Fruit fly (Drosophila melanogaster) whole organism, embryonic: ENCODE results near the gene PIG-L.
A peak's percentile ranks its signal among the peaks of the same experiment; 100 is the strongest.

Source experiments
- Abd-B ChIP-seq: fragments of 200-800 bp; sonication (Bioruptor generic); optimal IDR thresholded peaks from 2 replicates; lab custom pipeline; 2018; ENCODE audit warnings: missing biosample characterization, mild to moderate bottlenecking, missing genetic modification characterization, moderate library complexity
- CG10147 ChIP-seq: fragments of 200-800 bp; sonication (Bioruptor generic); optimal IDR thresholded peaks from 2 replicates; lab custom pipeline; 2019; ENCODE audit warnings: missing biosample characterization, mild to moderate bottlenecking, missing genetic modification characterization, moderate library complexity
- CG10267 ChIP-seq: fragments of 200-800 bp; sonication (Bioruptor generic); optimal IDR thresholded peaks from 2 replicates; lab custom pipeline; 2018; ENCODE audit warnings: missing biosample characterization, mild to moderate bottlenecking, missing genetic modification characterization, moderate library complexity
- CG10321 ChIP-seq: fragments of 200-800 bp; sonication (Bioruptor generic); IDR thresholded peaks from 2 replicates; pipeline ENCODE4 v1.3.6; 2022; ENCODE audit warnings: missing biosample characterization, missing genetic modification characterization
- CG11504 ChIP-seq: fragments of 200-800 bp; sonication (Bioruptor generic); optimal IDR thresholded peaks from 3 replicates; lab custom pipeline; 2019; ENCODE audit warnings: missing biosample characterization, mild to moderate bottlenecking, missing genetic modification characterization, moderate library complexity
- CG12104 ChIP-seq: fragments of 200-800 bp; sonication (Bioruptor generic); optimal IDR thresholded peaks from 3 replicates; lab custom pipeline; 2016; ENCODE audit warnings: missing biosample characterization, missing genetic modification characterization
- CG12219 ChIP-seq: fragments of 200-800 bp; sonication (Bioruptor generic); optimal IDR thresholded peaks from 3 replicates; lab custom pipeline; 2018; ENCODE audit warnings: missing biosample characterization, mild to moderate bottlenecking, missing genetic modification characterization
- CG12659 ChIP-seq: fragments of 200-800 bp; sonication (Bioruptor generic); optimal IDR thresholded peaks from 3 replicates; lab custom pipeline; 2017; ENCODE audit warnings: mild to moderate bottlenecking, missing biosample characterization, missing genetic modification reagents, missing genetic modification characterization
- CG12942 ChIP-seq: fragments of 200-800 bp; sonication (Bioruptor generic); optimal IDR thresholded peaks from 3 replicates; lab custom pipeline; 2016; ENCODE audit warnings: missing biosample characterization, missing genetic modification characterization
- CG14710 ChIP-seq: fragments of 200-800 bp; sonication (Bioruptor generic); optimal IDR thresholded peaks from 3 replicates; lab custom pipeline; 2019; ENCODE audit warnings: missing biosample characterization, mild to moderate bottlenecking, missing genetic modification characterization, moderate library complexity
- CG15269 ChIP-seq: fragments of 200-800 bp; sonication (Bioruptor generic); optimal IDR thresholded peaks from 2 replicates; lab custom pipeline; 2018; ENCODE audit warnings: missing biosample characterization, mild to moderate bottlenecking, missing genetic modification characterization, moderate library complexity
- CG15696 ChIP-seq: fragments of 200-800 bp; sonication (Bioruptor generic); optimal IDR thresholded peaks from 2 replicates; lab custom pipeline; 2019; ENCODE audit warnings: missing biosample characterization, mild to moderate bottlenecking, missing genetic modification characterization, moderate library complexity
- CG16813 ChIP-seq: fragments of 200-800 bp; sonication (Bioruptor generic); IDR thresholded peaks from 3 replicates; pipeline ENCODE4 v1.3.6; 2022; ENCODE audit warnings: missing biosample characterization, missing genetic modification characterization; ENCODE audit not compliant: partially characterized antibody
- CG18764 ChIP-seq: fragments of 200-800 bp; sonication (Bioruptor generic); optimal IDR thresholded peaks from 3 replicates; lab custom pipeline; 2016; ENCODE audit warnings: missing biosample characterization, missing genetic modification characterization
- CG2120 ChIP-seq: fragments of 200-800 bp; sonication (Bioruptor generic); optimal IDR thresholded peaks from 3 replicates; lab custom pipeline; 2016; ENCODE audit warnings: missing biosample characterization, missing genetic modification characterization
- CG30403 ChIP-seq: fragments of 200-800 bp; sonication (Bioruptor generic); optimal IDR thresholded peaks from 3 replicates; lab custom pipeline; 2016; ENCODE audit warnings: missing biosample characterization, missing genetic modification characterization
- CG33213 ChIP-seq: fragments of 200-800 bp; sonication (Bioruptor generic); optimal IDR thresholded peaks from 3 replicates; lab custom pipeline; 2016; ENCODE audit warnings: missing biosample characterization, missing genetic modification characterization
- CG34422 ChIP-seq: fragments of 200-800 bp; sonication (Bioruptor generic); IDR thresholded peaks from 3 replicates; pipeline ENCODE4 v1.3.6; 2022; ENCODE audit warnings: missing biosample characterization, missing genetic modification characterization
- CG3847 ChIP-seq: fragments of 200-800 bp; sonication (Bioruptor generic); IDR thresholded peaks from 2 replicates; pipeline ENCODE4 v1.3.6; 2022; ENCODE audit warnings: missing biosample characterization, missing genetic modification characterization
- CG3995 ChIP-seq: fragments of 200-800 bp; sonication (Bioruptor generic); optimal IDR thresholded peaks from 3 replicates; lab custom pipeline; 2016; ENCODE audit warnings: missing biosample characterization, missing genetic modification characterization
- CG42726 ChIP-seq: fragments of 200-800 bp; sonication (Bioruptor generic); IDR thresholded peaks from 2 replicates; pipeline ENCODE4 v1.3.6; 2022; ENCODE audit warnings: missing biosample characterization, missing genetic modification characterization; ENCODE audit not compliant: partially characterized antibody
- CG7839 ChIP-seq: fragments of 200-800 bp; sonication (Bioruptor generic); optimal IDR thresholded peaks from 3 replicates; lab custom pipeline; 2018; ENCODE audit warnings: missing biosample characterization, mild to moderate bottlenecking, missing genetic modification characterization, moderate library complexity
- CG9932 ChIP-seq: fragments of 200-800 bp; sonication (Bioruptor generic); IDR thresholded peaks from 2 replicates; pipeline ENCODE4 v1.3.6; 2022; ENCODE audit warnings: missing biosample characterization, missing genetic modification characterization
- CHES-1-like ChIP-seq: fragments of 200-800 bp; sonication (Bioruptor generic); optimal IDR thresholded peaks from 2 replicates; lab custom pipeline; 2016; ENCODE audit warnings: missing biosample characterization, missing genetic modification characterization
- Doc3 ChIP-seq: fragments of 200-800 bp; sonication (Bioruptor generic); IDR thresholded peaks from 3 replicates; pipeline ENCODE4 v1.3.6; 2022; ENCODE audit warnings: missing biosample characterization, missing genetic modification characterization; ENCODE audit not compliant: partially characterized antibody
- Dp ChIP-seq: fragments of 200-800 bp; sonication (Bioruptor generic); optimal IDR thresholded peaks from 2 replicates; lab custom pipeline; 2018; ENCODE audit warnings: missing biosample characterization, mild to moderate bottlenecking, missing genetic modification characterization, moderate library complexity
- Dref ChIP-seq: fragments of 200-800 bp; sonication (Bioruptor generic); IDR thresholded peaks from 2 replicates; pipeline ENCODE4 v1.3.6; 2022; ENCODE audit warnings: missing biosample characterization, missing genetic modification characterization
- E2f2 ChIP-seq: fragments of 200-800 bp; sonication (Bioruptor generic); IDR thresholded peaks from 2 replicates; pipeline ENCODE4 v1.3.6; 2022; ENCODE audit warnings: missing biosample characterization, missing genetic modification characterization
- ERR ChIP-seq: fragments of 200-800 bp; sonication (Bioruptor generic); optimal IDR thresholded peaks from 2 replicates; lab custom pipeline; 2016; ENCODE audit warnings: missing biosample characterization, missing genetic modification characterization
- Ets65A ChIP-seq: fragments of 200-800 bp; sonication (Bioruptor generic); peaks from one replicate; lab custom pipeline; 2016; ENCODE audit warnings: missing biosample characterization, missing genetic modification characterization
- HmgZ ChIP-seq: fragments of 200-800 bp; sonication (Bioruptor generic); optimal IDR thresholded peaks from 2 replicates; lab custom pipeline; 2018; ENCODE audit warnings: missing biosample characterization, mild to moderate bottlenecking, missing genetic modification characterization
- MBD-R2 ChIP-seq: fragments of 200-800 bp; sonication (Bioruptor generic); IDR thresholded peaks from 2 replicates; pipeline ENCODE4 v1.3.6; 2022; ENCODE audit warnings: missing biosample characterization, missing genetic modification characterization
- Med ChIP-seq: fragments of 200-800 bp; sonication (Bioruptor generic); peaks from one replicate; lab custom pipeline; 2016; ENCODE audit warnings: missing biosample characterization, missing genetic modification characterization, mild to moderate bottlenecking, inconsistent platforms, moderate library complexity
- Myb ChIP-seq: fragments of 200-800 bp; sonication (Bioruptor generic); optimal IDR thresholded peaks from 2 replicates; lab custom pipeline; 2016; ENCODE audit warnings: missing biosample characterization, missing genetic modification characterization
- Sin3A ChIP-seq: fragments of >200 bp; optimal IDR thresholded peaks from 2 replicates; lab custom pipeline; 2018
- Xbp1 ChIP-seq: fragments of 200-800 bp; sonication (Bioruptor generic); optimal IDR thresholded peaks from 3 replicates; lab custom pipeline; 2016; ENCODE audit warnings: missing biosample characterization, mild to moderate bottlenecking, missing genetic modification characterization
- amos ChIP-seq: fragments of 200-800 bp; sonication (Bioruptor generic); IDR thresholded peaks from 2 replicates; pipeline ENCODE4 v1.3.6; 2022; ENCODE audit warnings: missing biosample characterization, missing genetic modification characterization; ENCODE audit not compliant: partially characterized antibody
- az2 ChIP-seq: fragments of 200-800 bp; sonication (Bioruptor generic); optimal IDR thresholded peaks from 3 replicates; lab custom pipeline; 2016; ENCODE audit warnings: missing biosample characterization, missing genetic modification characterization
- ewg ChIP-seq: fragments of 200-800 bp; sonication (Bioruptor generic); optimal IDR thresholded peaks from 3 replicates; lab custom pipeline; 2017; ENCODE audit warnings: mild to moderate bottlenecking, missing biosample characterization, missing genetic modification reagents, missing genetic modification characterization
- gfzf ChIP-seq: fragments of 200-800 bp; sonication (Bioruptor generic); optimal IDR thresholded peaks from 2 replicates; lab custom pipeline; 2016; ENCODE audit warnings: missing biosample characterization, mild to moderate bottlenecking, missing genetic modification characterization, moderate library complexity
- hb ChIP-seq: fragments of 200-800 bp; sonication (Bioruptor generic); IDR thresholded peaks from 3 replicates; pipeline ENCODE4 v1.3.6; 2022; ENCODE audit warnings: missing biosample characterization, missing genetic modification characterization; ENCODE audit not compliant: partially characterized antibody
- inv ChIP-seq: fragments of 200-800 bp; sonication (Bioruptor generic); IDR thresholded peaks from 2 replicates; pipeline ENCODE4 v1.3.6; 2022; ENCODE audit warnings: missing biosample characterization, missing genetic modification characterization; ENCODE audit not compliant: partially characterized antibody
- knrl ChIP-seq: fragments of 200-800 bp; sonication (Bioruptor generic); IDR thresholded peaks from 3 replicates; pipeline ENCODE4 v1.3.6; 2022; ENCODE audit warnings: missing biosample characterization, missing genetic modification characterization; ENCODE audit not compliant: partially characterized antibody
- mam ChIP-seq: fragments of 200-800 bp; sonication (Bioruptor generic); optimal IDR thresholded peaks from 3 replicates; lab custom pipeline; 2016; ENCODE audit warnings: missing biosample characterization, missing genetic modification characterization
- nerfin-2 ChIP-seq: fragments of 200-800 bp; sonication (Bioruptor generic); IDR thresholded peaks from 2 replicates; pipeline ENCODE4 v1.3.6; 2022; ENCODE audit warnings: missing biosample characterization, missing genetic modification characterization; ENCODE audit not compliant: partially characterized antibody
- pzg ChIP-seq: fragments of 200-800 bp; sonication (Bioruptor generic); optimal IDR thresholded peaks from 3 replicates; lab custom pipeline; 2018; ENCODE audit warnings: missing biosample characterization, mild to moderate bottlenecking, missing genetic modification characterization, moderate library complexity
- sens ChIP-seq: fragments of 200-800 bp; sonication (Bioruptor generic); peaks from one replicate; lab custom pipeline; 2016; ENCODE audit warnings: missing biosample characterization, missing genetic modification characterization
- sug ChIP-seq: fragments of 200-800 bp; optimal IDR thresholded peaks from 2 replicates; lab custom pipeline; 2019; ENCODE audit warnings: missing biosample characterization, mild to moderate bottlenecking, missing genetic modification characterization, moderate library complexity
- unc-4 ChIP-seq: fragments of 200-800 bp; sonication (Bioruptor generic); IDR thresholded peaks from 2 replicates; pipeline ENCODE4 v1.3.6; 2022; ENCODE audit warnings: missing biosample characterization, missing genetic modification characterization; ENCODE audit not compliant: partially characterized antibody
- wdn ChIP-seq: fragments of 200-800 bp; sonication (Bioruptor generic); IDR thresholded peaks from 2 replicates; pipeline ENCODE4 v1.3.6; 2022; ENCODE audit warnings: missing biosample characterization, missing genetic modification characterization

Gene PIG-L

DNA sequence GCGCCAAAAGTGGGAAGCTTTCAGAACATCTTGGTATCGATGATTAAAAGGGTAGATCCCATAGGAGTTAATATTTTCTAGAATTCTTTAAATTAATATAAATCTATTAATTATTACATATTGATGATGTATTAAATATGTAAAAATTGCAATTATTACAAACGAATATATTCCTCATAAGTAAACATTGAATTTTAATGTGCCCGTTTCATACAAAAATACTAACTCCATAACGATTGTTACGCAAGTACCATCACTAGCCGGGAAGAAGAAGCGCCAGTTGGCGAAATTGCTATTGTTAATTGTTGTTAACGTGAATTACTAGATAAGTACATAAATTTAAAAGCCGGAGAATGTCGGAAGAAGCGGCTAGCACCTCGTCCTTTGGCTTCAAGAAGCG, 36.4 kb upstream of the PIG-L start, which contains the start of gene mdlc (continued):
- TF ChIP-seq Doc3 = peak; percentile 55; the same call in 2 of the 3 replicates
- peak; percentile 38 for TF ChIP-seq pzg
- peak; percentile 47; the same call in 1 of the 2 replicates for TF ChIP-seq inv
- peak; percentile 21 for TF ChIP-seq HmgZ (tag; lab: Kevin White, UChicago)
- TF ChIP-seq CG42726 (GFP tag; lab: Robert Waterston, UW) = no peak
- TF ChIP-seq CG12659 (GFP tag; lab: Kevin White, UChicago) = peak; percentile 42
- peak; percentile 63 for TF ChIP-seq Med
- peak; percentile 57 for TF ChIP-seq Dp (GFP tag; lab: Kevin White, UChicago)
- peak; percentile 15 for TF ChIP-seq CG10267 (tag; lab: Kevin White, UChicago)
- TF ChIP-seq CG14710 = peak; percentile 40
- TF ChIP-seq knrl = peak; percentile 76
- TF ChIP-seq sug (tag; lab: Kevin White, UChicago) = peak; percentile 39
- peak; percentile 64 for TF ChIP-seq E2f2 (GFP tag; lab: Robert Waterston, UW)
- TF ChIP-seq CG16813 = peak; percentile 71
- peak; percentile 22 for TF ChIP-seq CG30403
- no peak for TF ChIP-seq CHES-1-like
- peak; percentile 42 for TF ChIP-seq Dref (GFP tag; lab: Robert Waterston, UW)
- peak; percentile 69 for TF ChIP-seq Abd-B (GFP tag; lab: Kevin White, UChicago)
- peak; percentile 51 for TF ChIP-seq Sin3A (lab: Kevin White, UChicago)
- no peak for TF ChIP-seq ERR (GFP tag; lab: Kevin White, UChicago)
- TF ChIP-seq CG10321 (GFP tag; lab: Robert Waterston, UW) = no peak
- TF ChIP-seq az2 = peak; percentile 5
- TF ChIP-seq mam (GFP tag; lab: Kevin White, UChicago) = peak; percentile 13
- no peak for TF ChIP-seq Myb (GFP tag; lab: Kevin White, UChicago)
- peak; percentile 26 for TF ChIP-seq sens
- peak; percentile 4 for TF ChIP-seq CG15696 (tag; lab: Kevin White, UChicago)
- peak; percentile 2 for TF ChIP-seq CG12104 (GFP tag; lab: Kevin White, UChicago)
- TF ChIP-seq CG18764 = no peak
- peak; percentile 78; the same call in 1 of the 3 replicates for TF ChIP-seq CG34422 (GFP tag; lab: Robert Waterston, UW)
- peak; percentile 61 for TF ChIP-seq amos (GFP tag; lab: Robert Waterston, UW)
- TF ChIP-seq hb (GFP tag; lab: Robert Waterston, UW) = no peak
- TF ChIP-seq CG10147 (GFP tag; lab: Kevin White, UChicago) = peak; percentile 13
- peak; percentile 26; the same call in 1 of the 2 replicates for TF ChIP-seq CG3847 (GFP tag; lab: Robert Waterston, UW)
- TF ChIP-seq gfzf (GFP tag; lab: Kevin White, UChicago) = peak; percentile 56
- no peak for TF ChIP-seq CG33213 (GFP tag; lab: Kevin White, UChicago)
- no peak for TF ChIP-seq CG12942 (GFP tag; lab: Kevin White, UChicago)
- TF ChIP-seq CG11504 (tag; lab: Kevin White, UChicago) = peak; percentile 33
- TF ChIP-seq CG7839 (tag; lab: Kevin White, UChicago) = peak; percentile 15
- TF ChIP-seq ewg (GFP tag; lab: Kevin White, UChicago) = no peak
- peak; percentile 17 for TF ChIP-seq Xbp1 (GFP tag; lab: Kevin White, UChicago)
- TF ChIP-seq CG15269 (tag; lab: Kevin White, UChicago) = no peak
- peak; percentile 84 for TF ChIP-seq Ets65A (GFP tag; lab: Kevin White, UChicago)
- TF ChIP-seq unc-4 (GFP tag; lab: Robert Waterston, UW) = peak; percentile 61
- TF ChIP-seq nerfin-2 (GFP tag; lab: Robert Waterston, UW) = no peak
- peak; percentile 55; the same call in 1 of the 2 replicates for TF ChIP-seq CG9932
- no peak for TF ChIP-seq CG12219 (GFP tag; lab: Kevin White, UChicago)
- peak; percentile 10 for TF ChIP-seq CG2120 (GFP tag; lab: Kevin White, UChicago)
- TF ChIP-seq MBD-R2 (GFP tag; lab: Robert Waterston, UW) = peak; percentile 66
- TF ChIP-seq CG3995 = no peak
- TF ChIP-seq wdn (GFP tag; lab: Robert Waterston, UW) = no peak
